Worm (Caenorhabditis elegans): ENCODE results near the gene Y38H8A.1.

The Y38H8A.1 gene

ce11 chrIV:13510049-13510448 is 27.5 kb downstream of the Y38H8A.1 start (continued):
- TF ChIP-seq ztf-6 (GFP tag; IDR thresholded peaks at IDR 0.05) (no peak), egl-18 (GFP tag; IDR thresholded peaks at IDR 0.05) (no peak), ceh-40 (GFP tag; IDR thresholded peaks at IDR 0.05) (no peak), aptf-3 (GFP tag; IDR thresholded peaks at IDR 0.05) (no peak), lsy-27 (tag; optimal IDR thresholded peaks at IDR 0.05; ENCODE audit: borderline replicate concordance, insufficient read depth) (no peak), snpc-4 (GFP tag; optimal IDR thresholded peaks at IDR 0.05) (peak; percentile 40), snpc-4 (tag; optimal IDR thresholded peaks at IDR 0.05) (peak in 1 of 4 experiments; percentile 83), xnd-1 (tag; optimal IDR thresholded peaks at IDR 0.05) (peak; percentile 48), pbrm-1 (GFP tag; IDR thresholded peaks at IDR 0.05) (peak; percentile 29; the same call in 1 of the 2 replicates), mes-4 (tag; optimal IDR thresholded peaks at IDR 0.05) (no peak), Y53F4B.3 (GFP tag; IDR thresholded peaks at IDR 0.05) (no peak), nhr-179 (tag; optimal IDR thresholded peaks at IDR 0.05) (no peak), lin-40 (tag; optimal IDR thresholded peaks at IDR 0.05) (no peak), ztf-18 (tag; optimal IDR thresholded peaks at IDR 0.05) (peak; percentile 33), snpc-1.1 (tag; optimal IDR thresholded peaks at IDR 0.05; ENCODE audit: insufficient read depth) (peak; percentile 47), ZK185.1 (tag; optimal IDR thresholded peaks at IDR 0.05; ENCODE audit: poor library complexity, severe bottlenecking) (no peak), let-526 (GFP tag; IDR thresholded peaks at IDR 0.05) (no peak), madf-8 (GFP tag; conservative IDR thresholded peaks at IDR 0.05) (peak; percentile 52), somi-1 (GFP tag; optimal IDR thresholded peaks at IDR 0.05) (no peak), zim-3 (tag; optimal IDR thresholded peaks at IDR 0.05) (no peak), ztf-22 (GFP tag; optimal IDR thresholded peaks at IDR 0.05) (no peak), ama-1 (optimal IDR thresholded peaks at IDR 0.05) (no peak), ama-1 (GFP tag; optimal IDR thresholded peaks at IDR 0.05) (no peak), ceh-91 (GFP tag; IDR thresholded peaks at IDR 0.05) (no peak), tlf-1 (GFP tag; optimal IDR thresholded peaks at IDR 0.05) (peak; percentile 31), Y56A3A.18 (GFP tag; IDR thresholded peaks at IDR 0.05) (peak; percentile 14; the same call in 1 of the 2 replicates), F57C9.4 (tag; optimal IDR thresholded peaks at IDR 0.05) (no peak), lin-35 (GFP tag; optimal IDR thresholded peaks at IDR 0.05) (no peak), hmg-20 (GFP tag; IDR thresholded peaks at IDR 0.05) (no peak), snpc-3.4 (tag; optimal IDR thresholded peaks at IDR 0.05) (peak; percentile 44), lin-26 (GFP tag; IDR thresholded peaks at IDR 0.05) (peak; percentile 74; the same call in 1 of the 2 replicates), F39B2.1 (GFP tag; IDR thresholded peaks at IDR 0.05) (peak; percentile 25; the same call in 1 of the 2 replicates), egl-44 (GFP tag; IDR thresholded peaks at IDR 0.05) (no peak), F10E7.11 (tag; optimal IDR thresholded peaks at IDR 0.05) (peak; percentile 30), aptf-2 (GFP tag; conservative IDR thresholded peaks at IDR 0.05) (no peak), lsl-1 (GFP tag; optimal IDR thresholded peaks at IDR 0.05) (no peak)

- TF ChIP-seq B0336.3 (GFP tag; IDR thresholded peaks at IDR 0.05) (peak; percentile 76), pha-4 (tag; optimal IDR thresholded peaks at IDR 0.05) (no peak), mel-28 (tag; optimal IDR thresholded peaks at IDR 0.05; ENCODE audit: borderline replicate concordance) (no peak), let-607 (tag; optimal IDR thresholded peaks at IDR 0.05) (no peak), pbrm-1 (GFP tag; IDR thresholded peaks at IDR 0.05) (peak; percentile 61), D2030.7 (GFP tag; IDR thresholded peaks at IDR 0.05) (peak; percentile 94), lsl-1 (GFP tag; optimal IDR thresholded peaks at IDR 0.05) (peak; percentile 98), F49E8.2 (tag; optimal IDR thresholded peaks at IDR 0.05; ENCODE audit: insufficient read depth) (peak; percentile 77), attf-6 (GFP tag; IDR thresholded peaks at IDR 0.05) (peak; percentile 95), snpc-4 (GFP tag; optimal IDR thresholded peaks at IDR 0.05) (peak; percentile 76), snpc-4 (tag; optimal IDR thresholded peaks at IDR 0.05) (peak in 3 of 4 experiments; percentile 55 to 92 (median 82)), hsf-1 (GFP tag; IDR thresholded peaks at IDR 0.05) (peak; percentile 85), ets-4 (GFP tag; optimal IDR thresholded peaks at IDR 0.05) (no peak), F33H1.4 (GFP tag; IDR thresholded peaks at IDR 0.05) (peak; percentile 98), C17E4.6 (GFP tag; IDR thresholded peaks at IDR 0.05) (no peak), lir-1 (GFP tag; conservative IDR thresholded peaks at IDR 0.05) (peak; percentile 18; the same call in 1 of the 2 replicates), ceh-91 (GFP tag; IDR thresholded peaks at IDR 0.05) (peak; percentile 97)
Measured at ce11 chrIV:13512112-13512569, 29.6 kb downstream of the Y38H8A.1 start, which contains the start of gene puf-3. Gene puf-3 (minus strand): TSS chrIV:13512162.
